Worm (Caenorhabditis elegans): ENCODE measurements around the gene K09A9.8.
A peak's percentile ranks its signal among the peaks of the same experiment; 100 is the strongest.

The K09A9.8 gene

ce11 chrX:15619273-15619672 is 22.3 kb upstream of the K09A9.8 start:
- TF ChIP-seq unc-55 (GFP tag; optimal IDR thresholded peaks at IDR 0.05) (no peak), ttx-3 (tag; optimal IDR thresholded peaks at IDR 0.05) (no peak), tbx-2 (tag; optimal IDR thresholded peaks at IDR 0.05) (no peak), ztf-16 (tag; optimal IDR thresholded peaks at IDR 0.05) (no peak), ceh-9 (tag; optimal IDR thresholded peaks at IDR 0.05) (no peak), madf-2 (tag; optimal IDR thresholded peaks at IDR 0.05) (no peak)

- TF ChIP-seq unc-42 (tag; optimal IDR thresholded peaks at IDR 0.05) (peak; percentile 29), pax-1 (tag; optimal IDR thresholded peaks at IDR 0.05) (no peak), lim-6 (tag; optimal IDR thresholded peaks at IDR 0.05) (no peak), ttx-3 (tag; optimal IDR thresholded peaks at IDR 0.05) (no peak), ahr-1 (tag; optimal IDR thresholded peaks at IDR 0.05) (no peak), ceh-14 (tag; optimal IDR thresholded peaks at IDR 0.05) (no peak), pqm-1 (tag; optimal IDR thresholded peaks at IDR 0.05) (no peak), unc-55 (GFP tag; optimal IDR thresholded peaks at IDR 0.05) (no peak), K09A11.1 (tag; optimal IDR thresholded peaks at IDR 0.05; ENCODE audit: insufficient read depth) (no peak), K02D7.2 (tag; optimal IDR thresholded peaks at IDR 0.05) (no peak), syd-9 (tag; optimal IDR thresholded peaks at IDR 0.05) (no peak), ztf-16 (tag; optimal IDR thresholded peaks at IDR 0.05) (no peak), ceh-18 (tag; optimal IDR thresholded peaks at IDR 0.05) (no peak), ceh-34 (tag; optimal IDR thresholded peaks at IDR 0.05) (peak; percentile 67)
Observed at ce11 chrX:15617168-15617567, 20.2 kb upstream of the K09A9.8 start.

ce11 chrX:15616443-15616842 is 19.5 kb upstream of the K09A9.8 start, which contains the start of gene ergi-3:
ergi-3 (minus strand) TSS chrX:15616753.
- no peak for TF ChIP-seq fax-1 (tag; optimal IDR thresholded peaks at IDR 0.05)
- TF ChIP-seq dmd-4 (tag; optimal IDR thresholded peaks at IDR 0.05; ENCODE audit: borderline replicate concordance), result no peak
- no peak for TF ChIP-seq T23F11.4 (GFP tag; optimal IDR thresholded peaks at IDR 0.05)
- TF ChIP-seq eyg-1 (tag; optimal IDR thresholded peaks at IDR 0.05), result no peak
- TF ChIP-seq ceh-30 (tag; optimal IDR thresholded peaks at IDR 0.05), result no peak
- no peak for TF ChIP-seq lin-11 (tag; optimal IDR thresholded peaks at IDR 0.05)
- TF ChIP-seq unc-86 (tag; optimal IDR thresholded peaks at IDR 0.05), result no peak
- TF ChIP-seq pha-2 (tag; optimal IDR thresholded peaks at IDR 0.05), result no peak
- TF ChIP-seq nhr-232 (tag; optimal IDR thresholded peaks at IDR 0.05), result no peak
- no peak for TF ChIP-seq ztf-16 (tag; optimal IDR thresholded peaks at IDR 0.05)
- no peak for TF ChIP-seq sox-4 (tag; optimal IDR thresholded peaks at IDR 0.05)
- no peak for TF ChIP-seq ahr-1 (tag; optimal IDR thresholded peaks at IDR 0.05)
- TF ChIP-seq F13H6.1 (tag; optimal IDR thresholded peaks at IDR 0.05), result no peak
- no peak for TF ChIP-seq odd-2 (tag; optimal IDR thresholded peaks at IDR 0.05)
- no peak for TF ChIP-seq hlh-6 (tag; optimal IDR thresholded peaks at IDR 0.05)
- peak; percentile 84 for TF ChIP-seq unc-42 (tag; optimal IDR thresholded peaks at IDR 0.05)
- TF ChIP-seq nhr-11 (tag; optimal IDR thresholded peaks at IDR 0.05), result no peak
- TF ChIP-seq hlh-30 (tag; optimal IDR thresholded peaks at IDR 0.05; ENCODE audit: insufficient read depth), result no peak
- TF ChIP-seq fkh-6 (tag; optimal IDR thresholded peaks at IDR 0.05), result no peak
- no peak for TF ChIP-seq C38D4.7 (GFP tag; optimal IDR thresholded peaks at IDR 0.05)
- TF ChIP-seq elt-4 (tag; optimal IDR thresholded peaks at IDR 0.05), result no peak
- TF ChIP-seq tbx-2 (tag; optimal IDR thresholded peaks at IDR 0.05), result no peak
- TF ChIP-seq K02D7.2 (tag; optimal IDR thresholded peaks at IDR 0.05), result no peak
- TF ChIP-seq ceh-31 (tag; optimal IDR thresholded peaks at IDR 0.05), result peak; percentile 43
- no peak for TF ChIP-seq ceh-14 (tag; optimal IDR thresholded peaks at IDR 0.05)
- no peak for TF ChIP-seq ceh-19 (GFP tag; optimal IDR thresholded peaks at IDR 0.05)
- no peak for TF ChIP-seq ceh-9 (tag; optimal IDR thresholded peaks at IDR 0.05)
- no peak for TF ChIP-seq hlh-15 (tag; optimal IDR thresholded peaks at IDR 0.05)
- TF ChIP-seq ceh-45 (GFP tag; IDR thresholded peaks at IDR 0.05), result 0 out of 2 replicates have a peak, but pooled peaks have one; percentile 24
- TF ChIP-seq gmeb-2 (tag; optimal IDR thresholded peaks at IDR 0.05), result no peak
- no peak for TF ChIP-seq hlh-8 (tag; optimal IDR thresholded peaks at IDR 0.05)
- TF ChIP-seq rnt-1 (tag; optimal IDR thresholded peaks at IDR 0.05), result no peak
- TF ChIP-seq ceh-6 (GFP tag; optimal IDR thresholded peaks at IDR 0.05), result no peak
- TF ChIP-seq ceh-18 (tag; optimal IDR thresholded peaks at IDR 0.05), result peak; percentile 25
- no peak for TF ChIP-seq syd-9 (tag; optimal IDR thresholded peaks at IDR 0.05)
- no peak for TF ChIP-seq C08G9.2 (tag; optimal IDR thresholded peaks at IDR 0.05)
- peak; percentile 75 for TF ChIP-seq unc-55 (GFP tag; optimal IDR thresholded peaks at IDR 0.05)
- TF ChIP-seq ttx-3 (tag; optimal IDR thresholded peaks at IDR 0.05), result no peak
- no peak for TF ChIP-seq npax-4 (tag; optimal IDR thresholded peaks at IDR 0.05)
- TF ChIP-seq pax-1 (tag; optimal IDR thresholded peaks at IDR 0.05), result no peak
- TF ChIP-seq pha-4 (tag; optimal IDR thresholded peaks at IDR 0.05), result no peak
- TF ChIP-seq mec-3 (tag; optimal IDR thresholded peaks at IDR 0.05; ENCODE audit: borderline replicate concordance), result no peak
- no peak for TF ChIP-seq madf-2 (tag; optimal IDR thresholded peaks at IDR 0.05)
